Worm (Caenorhabditis elegans): ENCODE measurements around the gene C05C8.7.

Gene C05C8.7

ce11 chrV:7279090-7279489 is 32.2 kb upstream of the C05C8.7 start, which contains the start of gene C13A2.4:
Gene C13A2.4 (plus strand): TSS chrV:7279390.
- no peak for TF ChIP-seq ama-1 (optimal IDR thresholded peaks at IDR 0.05)
- no peak for TF ChIP-seq sox-4 (tag; optimal IDR thresholded peaks at IDR 0.05)

ce11 chrV:7275491-7275890 is 28.6 kb upstream of the C05C8.7 start, which contains the start of gene C13A2.5:
Gene C13A2.5 (plus strand): TSS chrV:7275791.
- TF ChIP-seq dmd-4 (tag; optimal IDR thresholded peaks at IDR 0.05; ENCODE audit: borderline replicate concordance) (no peak), hlh-6 (tag; optimal IDR thresholded peaks at IDR 0.05) (no peak), mec-3 (tag; optimal IDR thresholded peaks at IDR 0.05; ENCODE audit: borderline replicate concordance) (no peak), madf-2 (tag; optimal IDR thresholded peaks at IDR 0.05) (no peak), pag-3 (tag; optimal IDR thresholded peaks at IDR 0.05; ENCODE audit: borderline replicate concordance) (no peak), sdc-2 (tag; optimal IDR thresholded peaks at IDR 0.05) (no peak), elt-2 (tag; optimal IDR thresholded peaks at IDR 0.05) (no peak), Y22D7AL.16 (tag; optimal IDR thresholded peaks at IDR 0.05) (no peak), lin-11 (tag; optimal IDR thresholded peaks at IDR 0.05) (no peak), ceh-31 (tag; optimal IDR thresholded peaks at IDR 0.05) (no peak), nhr-232 (tag; optimal IDR thresholded peaks at IDR 0.05) (no peak)

- TF ChIP-seq unc-3 (GFP tag; conservative IDR thresholded peaks at IDR 0.05) = no peak
- TF ChIP-seq unc-3 (tag; optimal IDR thresholded peaks at IDR 0.05) = no peak
These were observed 28.1 kb upstream of the C05C8.7 start, which contains the start of gene C13A2.10 for ce11 chrV:7274992-7275391. Gene C13A2.10 (minus strand): TSS chrV:7275092.

ce11 chrV:7269399-7269798 is 22.5 kb upstream of the C05C8.7 start, which contains the start of gene C13A2.6:
Gene C13A2.6 (plus strand): TSS chrV:7269699.
- TF ChIP-seq eyg-1 (tag; optimal IDR thresholded peaks at IDR 0.05) (no peak), sox-4 (tag; optimal IDR thresholded peaks at IDR 0.05) (no peak), hlh-15 (tag; optimal IDR thresholded peaks at IDR 0.05) (no peak), ceh-24 (tag; optimal IDR thresholded peaks at IDR 0.05) (no peak), C38D4.7 (GFP tag; optimal IDR thresholded peaks at IDR 0.05) (no peak), pros-1 (tag; optimal IDR thresholded peaks at IDR 0.05) (no peak), nhr-232 (tag; optimal IDR thresholded peaks at IDR 0.05) (no peak)

ce11 chrV:7266021-7266420 is 19.2 kb upstream of the C05C8.7 start, which contains the start of gene C13A2.7:
Gene C13A2.7 (plus strand): TSS chrV:7266321.
- TF ChIP-seq hlh-8 (tag; optimal IDR thresholded peaks at IDR 0.05) (no peak), pqm-1 (tag; optimal IDR thresholded peaks at IDR 0.05) (no peak), sdc-2 (tag; optimal IDR thresholded peaks at IDR 0.05) (no peak), pha-4 (tag; optimal IDR thresholded peaks at IDR 0.05) (no peak), ceh-9 (tag; optimal IDR thresholded peaks at IDR 0.05) (no peak), pros-1 (tag; optimal IDR thresholded peaks at IDR 0.05) (no peak), ceh-45 (GFP tag; IDR thresholded peaks at IDR 0.05) (no peak), ceh-2 (tag; optimal IDR thresholded peaks at IDR 0.05) (no peak), ahr-1 (tag; optimal IDR thresholded peaks at IDR 0.05) (no peak)

ce11 chrV:7264042-7264441 is 17.2 kb upstream of the C05C8.7 start, which contains the start of gene C13A2.9:
Gene C13A2.9 (minus strand): TSS chrV:7264142.
- no peak for TF ChIP-seq ceh-34 (tag; optimal IDR thresholded peaks at IDR 0.05)

- TF ChIP-seq che-1 (tag; optimal IDR thresholded peaks at IDR 0.05) = no peak
- TF ChIP-seq ceh-48 (tag; optimal IDR thresholded peaks at IDR 0.05) = no peak
- no peak for TF ChIP-seq ceh-22 (tag; optimal IDR thresholded peaks at IDR 0.05)
- no peak for TF ChIP-seq ref-2 (tag; optimal IDR thresholded peaks at IDR 0.05)
- no peak for TF ChIP-seq ceh-14 (tag; optimal IDR thresholded peaks at IDR 0.05)
- TF ChIP-seq rnt-1 (tag; optimal IDR thresholded peaks at IDR 0.05) = no peak
- no peak for TF ChIP-seq unc-55 (GFP tag; optimal IDR thresholded peaks at IDR 0.05)
- TF ChIP-seq eyg-1 (tag; optimal IDR thresholded peaks at IDR 0.05) = no peak
- TF ChIP-seq elt-4 (tag; optimal IDR thresholded peaks at IDR 0.05) = no peak
- no peak for TF ChIP-seq pag-3 (tag; optimal IDR thresholded peaks at IDR 0.05; ENCODE audit: borderline replicate concordance)
- no peak for TF ChIP-seq ceh-30 (tag; optimal IDR thresholded peaks at IDR 0.05)
- TF ChIP-seq ceh-18 (tag; optimal IDR thresholded peaks at IDR 0.05) = no peak
- no peak for TF ChIP-seq lim-6 (tag; optimal IDR thresholded peaks at IDR 0.05)
- no peak for TF ChIP-seq ahr-1 (tag; optimal IDR thresholded peaks at IDR 0.05)
- TF ChIP-seq ceh-45 (GFP tag; IDR thresholded peaks at IDR 0.05) = no peak
- TF ChIP-seq madf-2 (tag; optimal IDR thresholded peaks at IDR 0.05) = no peak
- TF ChIP-seq pax-1 (tag; optimal IDR thresholded peaks at IDR 0.05) = no peak
- TF ChIP-seq C38D4.7 (GFP tag; optimal IDR thresholded peaks at IDR 0.05) = no peak
These were observed 12.1 kb upstream of the C05C8.7 start, which contains the start of gene C13A2.12 for ce11 chrV:7258965-7259364. Gene C13A2.12 (plus strand): TSS chrV:7259265.

Measured in whole organism, late embryonic.